Worm (Caenorhabditis elegans) whole organism, late embryonic: ENCODE results near the gene ZK593.2.

Experiments
- C38D4.7 ChIP-seq: fragments of 200-800 bp; sonication (Bioruptor generic); optimal IDR thresholded peaks from 2 replicates; lab custom pipeline; 2018; ENCODE audit warnings: mild to moderate bottlenecking, missing genetic modification characterization, moderate library complexity, missing compliant biosample characterization
- F13H6.1 ChIP-seq: sonication (generic microtip); optimal IDR thresholded peaks from 2 replicates; lab custom pipeline; 2016; ENCODE audit warnings: missing genetic modification characterization, missing compliant biosample characterization
- K09A11.1 ChIP-seq: sonication (generic microtip); optimal IDR thresholded peaks from 2 replicates; lab custom pipeline; 2017; ENCODE audit warnings: antibody characterized with exemption, mild to moderate bottlenecking, missing genetic modification characterization, missing compliant biosample characterization; ENCODE audit not compliant: insufficient read depth
- T23F11.4 ChIP-seq: fragments of 200-800 bp; sonication (Bioruptor generic); optimal IDR thresholded peaks from 2 replicates; lab custom pipeline; 2018; ENCODE audit warnings: mild to moderate bottlenecking, missing genetic modification characterization, missing compliant biosample characterization
- ceh-18 ChIP-seq: sonication (generic microtip); optimal IDR thresholded peaks from 2 replicates; lab custom pipeline; 2016; ENCODE audit warnings: missing genetic modification characterization, missing compliant biosample characterization
- ceh-19 ChIP-seq: fragments of 200-800 bp; sonication (Bioruptor generic); optimal IDR thresholded peaks from 2 replicates; lab custom pipeline; 2018; ENCODE audit warnings: mild to moderate bottlenecking, missing genetic modification characterization, missing compliant biosample characterization
- ceh-2 ChIP-seq: sonication (generic microtip); optimal IDR thresholded peaks from 2 replicates; lab custom pipeline; 2016; ENCODE audit warnings: missing genotype, missing genetic modification characterization, missing compliant biosample characterization
- ceh-22 ChIP-seq: sonication (generic microtip); optimal IDR thresholded peaks from 2 replicates; lab custom pipeline; 2017; ENCODE audit warnings: missing biosample characterization, missing genetic modification characterization
- ceh-30 ChIP-seq: fragments of 150-350 bp; optimal IDR thresholded peaks from 2 replicates; lab custom pipeline; 2014; ENCODE audit warnings: missing biosample characterization, missing genetic modification characterization
- ceh-31 ChIP-seq: sonication (generic microtip); optimal IDR thresholded peaks from 2 replicates; lab custom pipeline; 2016; ENCODE audit warnings: missing genetic modification characterization, missing compliant biosample characterization
- ceh-34 ChIP-seq: sonication (generic microtip); optimal IDR thresholded peaks from 2 replicates; lab custom pipeline; 2016; ENCODE audit warnings: mild to moderate bottlenecking, missing genetic modification characterization, missing compliant biosample characterization
- ceh-45 ChIP-seq: fragments of 200-800 bp; sonication (Bioruptor generic); IDR thresholded peaks from 2 replicates; pipeline ENCODE4 v1.3.6; 2022; ENCODE audit warnings: missing genetic modification reagents, missing genetic modification characterization, missing compliant biosample characterization
- ceh-6 ChIP-seq: fragments of 200-800 bp; sonication (Bioruptor generic); optimal IDR thresholded peaks from 2 replicates; lab custom pipeline; 2018; ENCODE audit warnings: mild to moderate bottlenecking, missing genetic modification characterization, missing compliant biosample characterization
- che-1 ChIP-seq: sonication (generic microtip); optimal IDR thresholded peaks from 2 replicates; lab custom pipeline; 2016; ENCODE audit warnings: mild to moderate bottlenecking, missing genetic modification characterization, missing compliant biosample characterization
- dmd-4 ChIP-seq: sonication (generic microtip); optimal IDR thresholded peaks from 2 replicates; lab custom pipeline; 2016; ENCODE audit warnings: borderline replicate concordance, missing genetic modification characterization, missing compliant biosample characterization
- dve-1 ChIP-seq: sonication (generic microtip); optimal IDR thresholded peaks from 2 replicates; lab custom pipeline; 2017; ENCODE audit warnings: antibody characterized with exemption, mild to moderate bottlenecking, missing genetic modification characterization, missing compliant biosample characterization
- elt-2 ChIP-seq: sonication (generic microtip); optimal IDR thresholded peaks from 2 replicates; lab custom pipeline; 2016; ENCODE audit warnings: missing genetic modification reagents, missing genetic modification characterization, missing compliant biosample characterization
- elt-4 ChIP-seq: sonication (generic microtip); optimal IDR thresholded peaks from 2 replicates; lab custom pipeline; 2016; ENCODE audit warnings: missing genetic modification characterization, missing compliant biosample characterization
- gmeb-2 ChIP-seq: sonication (generic microtip); optimal IDR thresholded peaks from 2 replicates; lab custom pipeline; 2016; ENCODE audit warnings: missing genetic modification characterization, inconsistent platforms, missing compliant biosample characterization
- hlh-30 ChIP-seq: sonication (generic microtip); optimal IDR thresholded peaks from 2 replicates; lab custom pipeline; 2017; ENCODE audit warnings: antibody characterized with exemption, missing genetic modification characterization, missing compliant biosample characterization; ENCODE audit not compliant: insufficient read depth
- hlh-6 ChIP-seq: sonication (generic microtip); optimal IDR thresholded peaks from 2 replicates; lab custom pipeline; 2016; ENCODE audit warnings: missing genotype, missing genetic modification characterization, missing compliant biosample characterization
- hlh-8 ChIP-seq: sonication (generic microtip); optimal IDR thresholded peaks from 2 replicates; lab custom pipeline; 2016; ENCODE audit warnings: missing genotype, missing genetic modification characterization, missing compliant biosample characterization
- lim-6 ChIP-seq: sonication (generic microtip); optimal IDR thresholded peaks from 2 replicates; lab custom pipeline; 2016; ENCODE audit warnings: missing genetic modification characterization, missing compliant biosample characterization
- lin-11 ChIP-seq: fragments of 200-800 bp; sonication (Bioruptor generic); optimal IDR thresholded peaks from 2 replicates; lab custom pipeline; 2018; ENCODE audit warnings: mild to moderate bottlenecking, missing genetic modification characterization, missing compliant biosample characterization
- madf-2 ChIP-seq: sonication (generic microtip); optimal IDR thresholded peaks from 2 replicates; lab custom pipeline; 2017; ENCODE audit warnings: missing genetic modification characterization, missing compliant biosample characterization
- nfya-1 ChIP-seq: sonication (generic microtip); optimal IDR thresholded peaks from 2 replicates; lab custom pipeline; 2017; ENCODE audit warnings: missing genetic modification characterization, mild to moderate bottlenecking, missing compliant biosample characterization, antibody characterized with exemption, moderate library complexity
- nhr-232 ChIP-seq: sonication (generic microtip); optimal IDR thresholded peaks from 2 replicates; lab custom pipeline; 2016; ENCODE audit warnings: missing genetic modification characterization, missing compliant biosample characterization
- pag-3 ChIP-seq: sonication (generic microtip); optimal IDR thresholded peaks from 2 replicates; lab custom pipeline; 2016; ENCODE audit warnings: missing compliant biosample characterization, missing genetic modification characterization, borderline replicate concordance
- pat-9 ChIP-seq: fragments of 200-800 bp; sonication (Bioruptor generic); optimal IDR thresholded peaks from 2 replicates; lab custom pipeline; 2018; ENCODE audit warnings: mild to moderate bottlenecking, missing genetic modification characterization, moderate library complexity, missing compliant biosample characterization
- pax-1 ChIP-seq: fragments of 150-350 bp; optimal IDR thresholded peaks from 2 replicates; lab custom pipeline; 2014; ENCODE audit warnings: missing biosample characterization, missing genetic modification characterization
- pha-4 ChIP-seq: fragments of 150-350 bp; optimal IDR thresholded peaks from 2 replicates; lab custom pipeline; 2018; ENCODE audit warnings: missing biosample characterization, missing genetic modification reagents, missing genetic modification characterization
- pqm-1 ChIP-seq: sonication (generic microtip); optimal IDR thresholded peaks from 2 replicates; lab custom pipeline; 2016; ENCODE audit warnings: missing genetic modification characterization, missing compliant biosample characterization
- pros-1 ChIP-seq: fragments of 150-350 bp; optimal IDR thresholded peaks from 2 replicates; lab custom pipeline; 2014; ENCODE audit warnings: missing biosample characterization, missing genetic modification reagents, missing genetic modification characterization
- ref-2 ChIP-seq: sonication (generic microtip); optimal IDR thresholded peaks from 2 replicates; lab custom pipeline; 2016; ENCODE audit warnings: missing genetic modification characterization, missing compliant biosample characterization
- rnt-1 ChIP-seq: sonication (generic microtip); optimal IDR thresholded peaks from 2 replicates; lab custom pipeline; 2016; ENCODE audit warnings: missing genetic modification characterization, missing compliant biosample characterization
- sdc-2 ChIP-seq: sonication (generic microtip); optimal IDR thresholded peaks from 2 replicates; lab custom pipeline; 2016; ENCODE audit warnings: missing genotype, missing genetic modification characterization, missing compliant biosample characterization
- sox-2 ChIP-seq: fragments of 200-800 bp; sonication (Bioruptor generic); IDR thresholded peaks from 2 replicates; pipeline ENCODE4 v1.3.6; 2022; ENCODE audit warnings: missing genetic modification reagents, missing genetic modification characterization, missing compliant biosample characterization
- sox-4 ChIP-seq: sonication (generic microtip); optimal IDR thresholded peaks from 2 replicates; lab custom pipeline; 2017; ENCODE audit warnings: mild to moderate bottlenecking, missing genetic modification characterization, inconsistent platforms, missing compliant biosample characterization
- tbx-2 ChIP-seq: sonication (generic microtip); optimal IDR thresholded peaks from 2 replicates; lab custom pipeline; 2016; ENCODE audit warnings: missing genetic modification characterization, missing compliant biosample characterization
- tbx-7 ChIP-seq: sonication (generic microtip); optimal IDR thresholded peaks from 2 replicates; lab custom pipeline; 2016; ENCODE audit warnings: missing genotype, missing genetic modification characterization, missing compliant biosample characterization
- ttx-3 ChIP-seq: sonication (generic microtip); optimal IDR thresholded peaks from 2 replicates; lab custom pipeline; 2016; ENCODE audit warnings: missing genetic modification reagents, missing genetic modification characterization, missing compliant biosample characterization
- unc-3 ChIP-seq, 2 experiments: fragments of 200-800 bp in 1 of 2; sonication (Bioruptor generic) in 1 of 2; sonication (generic microtip) in 1 of 2; conservative IDR thresholded peaks in 1 of 2; optimal IDR thresholded peaks in 1 of 2; 2 replicates each; pipeline versions ENCODE4 v1.3.6 to Lab custom; 2016 to 2022; ENCODE audit warnings: missing compliant biosample characterization in 2 of 2, missing genetic modification characterization in 2 of 2, missing genetic modification reagents in 1 of 2
- unc-42 ChIP-seq: sonication (generic microtip); optimal IDR thresholded peaks from 2 replicates; lab custom pipeline; 2016; ENCODE audit warnings: missing genotype, missing genetic modification characterization, missing compliant biosample characterization
- unc-55 ChIP-seq: sonication (generic microtip); optimal IDR thresholded peaks from 2 replicates; lab custom pipeline; 2017; ENCODE audit warnings: missing biosample characterization, missing genetic modification reagents, missing genetic modification characterization
- unc-86 ChIP-seq: sonication (generic microtip); optimal IDR thresholded peaks from 2 replicates; lab custom pipeline; 2016; ENCODE audit warnings: missing genetic modification characterization, missing compliant biosample characterization
- zip-5 ChIP-seq: sonication (generic microtip); optimal IDR thresholded peaks from 2 replicates; lab custom pipeline; 2016; ENCODE audit warnings: missing genetic modification characterization, missing compliant biosample characterization
- ztf-16 ChIP-seq: sonication (generic microtip); optimal IDR thresholded peaks from 2 replicates; lab custom pipeline; 2017; ENCODE audit warnings: missing genetic modification characterization, missing compliant biosample characterization

ZK593.2 gene

ce11 chrIV:10918877-10919560, 5.8 kb downstream of the ZK593.2 start:
- TF ChIP-seq pat-9 (tag; lab: Kevin White, UChicago) (no peak), elt-2 (no peak), K09A11.1 (tag; lab: Kevin White, UChicago) (no peak), gmeb-2 (tag; lab: Kevin White, UChicago) (no peak), rnt-1 (peak; percentile 2), ceh-19 (peak; percentile 10), ceh-22 (tag; lab: Kevin White, UChicago) (no peak), ceh-31 (tag; lab: Kevin White, UChicago) (peak; percentile 80), lin-11 (tag; lab: Kevin White, UChicago) (no peak), madf-2 (tag; lab: Kevin White, UChicago) (no peak), sdc-2 (no peak), ceh-45 (GFP tag; lab: Robert Waterston, UW) (no peak), elt-4 (tag; lab: Kevin White, UChicago) (no peak), che-1 (tag; lab: Kevin White, UChicago) (no peak), ceh-18 (peak; percentile 77), unc-3 (GFP tag; conservative IDR thresholded peaks at IDR 0.05; lab: Robert Waterston, UW) (no peak), unc-3 (tag; optimal IDR thresholded peaks at IDR 0.05; lab: Kevin White, UChicago) (no peak), dve-1 (no peak), nfya-1 (tag; lab: Kevin White, UChicago) (peak; percentile 69), hlh-30 (tag; lab: Kevin White, UChicago) (peak; percentile 80), ttx-3 (tag; lab: Kevin White, UChicago) (no peak), tbx-7 (tag; lab: Kevin White, UChicago) (no peak), sox-4 (tag; lab: Kevin White, UChicago) (no peak), unc-86 (no peak), pax-1 (tag; lab: Kevin White, UChicago) (peak; percentile 29), dmd-4 (no peak), hlh-6 (no peak), unc-55 (GFP tag; lab: Kevin White, UChicago) (peak; percentile 72), unc-42 (peak; percentile 51), ref-2 (tag; lab: Kevin White, UChicago) (peak; percentile 56), lim-6 (tag; lab: Kevin White, UChicago) (no peak), pha-4 (tag; lab: Kevin White, UChicago) (no peak), F13H6.1 (tag; lab: Kevin White, UChicago) (peak; percentile 6), nhr-232 (tag; lab: Kevin White, UChicago) (no peak), tbx-2 (tag; lab: Kevin White, UChicago) (peak; percentile 49), ceh-30 (tag; lab: Kevin White, UChicago) (no peak), T23F11.4 (GFP tag; lab: Kevin White, UChicago) (no peak), C38D4.7 (GFP tag; lab: Kevin White, UChicago) (no peak), ceh-2 (tag; lab: Kevin White, UChicago) (no peak), ceh-34 (tag; lab: Kevin White, UChicago) (peak; percentile 66)

ce11 chrIV:10919770-10920169, 6.6 kb downstream of the ZK593.2 start, which contains the start of gene rbr-2:
TSS of gene rbr-2 (plus strand) at chrIV:10920070.
- no peak for TF ChIP-seq T23F11.4 (GFP tag; lab: Kevin White, UChicago)
- TF ChIP-seq pros-1 (tag; lab: Kevin White, UChicago): no peak
- TF ChIP-seq ceh-30 (tag; lab: Kevin White, UChicago): no peak
- no peak for TF ChIP-seq hlh-8
- no peak for TF ChIP-seq pag-3
- no peak for TF ChIP-seq ztf-16 (tag; lab: Kevin White, UChicago)
- TF ChIP-seq madf-2 (tag; lab: Kevin White, UChicago): no peak
- no peak for TF ChIP-seq F13H6.1 (tag; lab: Kevin White, UChicago)
- no peak for TF ChIP-seq unc-3 (GFP tag; conservative IDR thresholded peaks at IDR 0.05; lab: Robert Waterston, UW)
- no peak for TF ChIP-seq unc-3 (tag; optimal IDR thresholded peaks at IDR 0.05; lab: Kevin White, UChicago)
- no peak for TF ChIP-seq rnt-1
- TF ChIP-seq ceh-6 (GFP tag; lab: Kevin White, UChicago): no peak
- no peak for TF ChIP-seq sox-2 (GFP tag; lab: Robert Waterston, UW)
- no peak for TF ChIP-seq ceh-34 (tag; lab: Kevin White, UChicago)
- TF ChIP-seq pqm-1 (tag; lab: Kevin White, UChicago): no peak
- TF ChIP-seq pat-9 (tag; lab: Kevin White, UChicago): no peak
- no peak for TF ChIP-seq zip-5 (tag; lab: Kevin White, UChicago)
- no peak for TF ChIP-seq ceh-45 (GFP tag; lab: Robert Waterston, UW)
- TF ChIP-seq ceh-31 (tag; lab: Kevin White, UChicago): no peak
- no peak for TF ChIP-seq ceh-22 (tag; lab: Kevin White, UChicago)
